Fruit fly (Drosophila melanogaster) whole organism, prepupa: ENCODE data around the gene LysE.

ENCODE experiments used
- Blimp-1 ChIP-seq: fragments of 200-800 bp; sonication (Bioruptor generic); optimal IDR thresholded peaks from 3 replicates; lab custom pipeline; 2017; ENCODE audit warnings: missing biosample characterization, missing genetic modification characterization, mild to moderate bottlenecking, moderate library complexity, missing genetic modification reagents
- CG10631 ChIP-seq: fragments of 200-800 bp; sonication (Bioruptor generic); optimal IDR thresholded peaks from 2 replicates; lab custom pipeline; 2016; ENCODE audit warnings: missing biosample characterization, missing genetic modification characterization
- CG10669 ChIP-seq: fragments of 200-800 bp; sonication (Bioruptor generic); optimal IDR thresholded peaks from 3 replicates; lab custom pipeline; 2018; ENCODE audit warnings: missing biosample characterization, mild to moderate bottlenecking, missing genetic modification characterization, moderate library complexity
- CG11294 ChIP-seq: fragments of 200-800 bp; sonication (Bioruptor generic); IDR thresholded peaks from 2 replicates; pipeline ENCODE4 v1.3.6; 2022; ENCODE audit warnings: missing biosample characterization, missing genetic modification characterization
- CG11762 ChIP-seq: fragments of 200-800 bp; sonication (Bioruptor generic); optimal IDR thresholded peaks from 3 replicates; lab custom pipeline; 2016; ENCODE audit warnings: missing biosample characterization, missing genetic modification characterization; ENCODE audit not compliant: insufficient read depth
- CG1621 ChIP-seq: fragments of 200-800 bp; sonication (Bioruptor generic); optimal IDR thresholded peaks from 3 replicates; lab custom pipeline; 2018; ENCODE audit warnings: missing biosample characterization, mild to moderate bottlenecking, missing genetic modification characterization
- CG16779 ChIP-seq: fragments of 200-800 bp; sonication (Bioruptor generic); optimal IDR thresholded peaks from 3 replicates; lab custom pipeline; 2017; ENCODE audit warnings: missing biosample characterization, mild to moderate bottlenecking, missing genetic modification characterization
- CG3032 ChIP-seq: fragments of 200-800 bp; optimal IDR thresholded peaks from 2 replicates; lab custom pipeline; 2019; ENCODE audit warnings: missing biosample characterization, mild to moderate bottlenecking, missing genetic modification characterization, moderate library complexity
- CG31627 ChIP-seq: fragments of 200-800 bp; sonication (Bioruptor generic); optimal IDR thresholded peaks from 3 replicates; lab custom pipeline; 2016; ENCODE audit warnings: missing biosample characterization, missing genetic modification characterization
- CG32006 ChIP-seq: fragments of 200-800 bp; sonication (Bioruptor generic); optimal IDR thresholded peaks from 3 replicates; lab custom pipeline; 2017; ENCODE audit warnings: missing biosample characterization, mild to moderate bottlenecking, missing genetic modification characterization
- CG34406 ChIP-seq: fragments of 200-800 bp; sonication (Bioruptor generic); optimal IDR thresholded peaks from 3 replicates; lab custom pipeline; 2016; ENCODE audit warnings: missing biosample characterization, missing genetic modification characterization
- CG3919 ChIP-seq: fragments of 200-800 bp; sonication (Bioruptor generic); optimal IDR thresholded peaks from 3 replicates; lab custom pipeline; 2016; ENCODE audit warnings: missing biosample characterization, missing genetic modification characterization
- CG6163 ChIP-seq: fragments of 200-800 bp; sonication (Bioruptor generic); IDR thresholded peaks from 3 replicates; pipeline ENCODE4 v1.3.6; 2022; ENCODE audit warnings: missing biosample characterization, missing genetic modification characterization
- CG6276 ChIP-seq: fragments of 200-800 bp; sonication (Bioruptor generic); optimal IDR thresholded peaks from 2 replicates; lab custom pipeline; 2017; ENCODE audit warnings: missing biosample characterization, mild to moderate bottlenecking, missing genetic modification characterization
- CG6792 ChIP-seq: fragments of 200-800 bp; sonication (Bioruptor generic); optimal IDR thresholded peaks from 3 replicates; lab custom pipeline; 2016; ENCODE audit warnings: missing biosample characterization, missing genetic modification characterization
- CG6808 ChIP-seq: fragments of 200-800 bp; sonication (Bioruptor generic); optimal IDR thresholded peaks from 3 replicates; lab custom pipeline; 2017; ENCODE audit warnings: missing biosample characterization, missing genetic modification characterization, mild to moderate bottlenecking, moderate library complexity, missing genetic modification reagents
- CG6854 ChIP-seq: fragments of 200-800 bp; sonication (Bioruptor generic); optimal IDR thresholded peaks from 2 replicates; lab custom pipeline; 2017; ENCODE audit warnings: missing biosample characterization, mild to moderate bottlenecking, missing genetic modification characterization
- CG7368 ChIP-seq: fragments of 200-800 bp; sonication (Bioruptor generic); optimal IDR thresholded peaks from 3 replicates; lab custom pipeline; 2016; ENCODE audit warnings: missing biosample characterization, missing genetic modification characterization
- CG8119 ChIP-seq: fragments of 200-800 bp; sonication (Bioruptor generic); IDR thresholded peaks from 3 replicates; pipeline ENCODE4 v1.3.6; 2022; ENCODE audit warnings: missing biosample characterization, missing genetic modification characterization
- CG8319 ChIP-seq: fragments of 200-800 bp; sonication (Bioruptor generic); optimal IDR thresholded peaks from 3 replicates; lab custom pipeline; 2016; ENCODE audit warnings: missing biosample characterization, missing genetic modification characterization
- CG8632 ChIP-seq: fragments of 200-800 bp; sonication (Bioruptor generic); optimal IDR thresholded peaks from 3 replicates; lab custom pipeline; 2016; ENCODE audit warnings: missing biosample characterization, missing genetic modification characterization
- CG9139 ChIP-seq: fragments of 200-800 bp; sonication (Bioruptor generic); optimal IDR thresholded peaks from 3 replicates; lab custom pipeline; 2017; ENCODE audit warnings: missing biosample characterization, mild to moderate bottlenecking, missing genetic modification characterization
- Eip75B ChIP-seq: fragments of 200-800 bp; sonication (Bioruptor generic); optimal IDR thresholded peaks from 3 replicates; lab custom pipeline; 2016; ENCODE audit warnings: missing biosample characterization, missing genetic modification characterization
- Eip78C ChIP-seq: fragments of 200-800 bp; sonication (Bioruptor generic); peaks from one replicate; lab custom pipeline; 2016; ENCODE audit warnings: missing biosample characterization, missing genetic modification characterization
- Eip93F ChIP-seq: fragments of 200-800 bp; sonication (Bioruptor generic); optimal IDR thresholded peaks from 2 replicates; lab custom pipeline; 2016; ENCODE audit warnings: missing biosample characterization, mild to moderate bottlenecking, missing genetic modification characterization
- Gug ChIP-seq: fragments of 200-800 bp; sonication (Bioruptor generic); IDR thresholded peaks from 2 replicates; pipeline ENCODE4 v1.3.6; 2022; ENCODE audit warnings: missing biosample characterization, missing genetic modification characterization
- Hr38 ChIP-seq: sonication (Bioruptor generic); optimal IDR thresholded peaks from 2 replicates; lab custom pipeline; 2016; ENCODE audit warnings: missing biosample characterization, missing genetic modification characterization
- Hr39 ChIP-seq: fragments of 200-800 bp; sonication (Bioruptor generic); optimal IDR thresholded peaks from 2 replicates; lab custom pipeline; 2016; ENCODE audit warnings: missing biosample characterization, missing genetic modification characterization
- Met ChIP-seq: fragments of 200-800 bp; sonication (Bioruptor generic); optimal IDR thresholded peaks from 3 replicates; lab custom pipeline; 2016; ENCODE audit warnings: missing biosample characterization, missing genetic modification characterization
- Smox ChIP-seq: fragments of 200-800 bp; sonication (Bioruptor generic); optimal IDR thresholded peaks from 3 replicates; lab custom pipeline; 2016; ENCODE audit warnings: missing biosample characterization, missing genetic modification characterization
- Sox102F ChIP-seq: fragments of 200-800 bp; sonication (Bioruptor generic); optimal IDR thresholded peaks from 2 replicates; lab custom pipeline; 2016; ENCODE audit warnings: missing biosample characterization, mild to moderate bottlenecking, missing genetic modification characterization
- achi ChIP-seq: fragments of 200-800 bp; sonication (Bioruptor generic); optimal IDR thresholded peaks from 3 replicates; lab custom pipeline; 2016; ENCODE audit warnings: missing biosample characterization, missing genetic modification characterization
- acj6 ChIP-seq: fragments of 200-800 bp; sonication (Bioruptor generic); optimal IDR thresholded peaks from 3 replicates; lab custom pipeline; 2016; ENCODE audit warnings: missing biosample characterization, missing genetic modification characterization
- cyc ChIP-seq: fragments of 200-800 bp; sonication (Bioruptor generic); optimal IDR thresholded peaks from 3 replicates; lab custom pipeline; 2016; ENCODE audit warnings: missing biosample characterization, missing genetic modification characterization
- dac ChIP-seq: fragments of 200-800 bp; sonication (Bioruptor generic); optimal IDR thresholded peaks from 2 replicates; lab custom pipeline; 2017; ENCODE audit warnings: missing biosample characterization, mild to moderate bottlenecking, missing genetic modification characterization
- dsx ChIP-seq: fragments of 200-800 bp; optimal IDR thresholded peaks from 3 replicates; lab custom pipeline; 2019; ENCODE audit warnings: missing biosample characterization, mild to moderate bottlenecking, missing genetic modification characterization, moderate library complexity; ENCODE audit not compliant: poor library complexity, severe bottlenecking
- eg ChIP-seq: fragments of 200-800 bp; sonication (Bioruptor generic); IDR thresholded peaks from 3 replicates; pipeline ENCODE4 v1.3.6; 2022; ENCODE audit warnings: missing biosample characterization, missing genetic modification characterization
- esn ChIP-seq: fragments of 200-800 bp; sonication (Bioruptor generic); optimal IDR thresholded peaks from 2 replicates; lab custom pipeline; 2016; ENCODE audit warnings: missing biosample characterization, mild to moderate bottlenecking, missing genetic modification characterization, moderate library complexity
- fd59A ChIP-seq: fragments of 200-800 bp; sonication (Bioruptor generic); optimal IDR thresholded peaks from 2 replicates; lab custom pipeline; 2017; ENCODE audit warnings: missing biosample characterization, mild to moderate bottlenecking, missing genetic modification characterization, missing genetic modification reagents
- fd85E ChIP-seq: fragments of 200-800 bp; sonication (Bioruptor generic); optimal IDR thresholded peaks from 3 replicates; lab custom pipeline; 2016; ENCODE audit warnings: missing biosample characterization, missing genetic modification characterization
- fkh ChIP-seq: fragments of 200-800 bp; sonication (Bioruptor generic); optimal IDR thresholded peaks from 3 replicates; lab custom pipeline; 2017; ENCODE audit warnings: missing biosample characterization, mild to moderate bottlenecking, missing genetic modification characterization, moderate library complexity
- net ChIP-seq: fragments of 200-800 bp; sonication (Bioruptor generic); optimal IDR thresholded peaks from 3 replicates; lab custom pipeline; 2016; ENCODE audit warnings: missing biosample characterization, missing genetic modification characterization
- pdm3 ChIP-seq: fragments of 200-800 bp; sonication (Bioruptor generic); optimal IDR thresholded peaks from 3 replicates; lab custom pipeline; 2016; ENCODE audit warnings: missing biosample characterization, missing genetic modification characterization
- salr ChIP-seq, 2 experiments: fragments of 200-800 bp; sonication (Bioruptor generic); optimal IDR thresholded peaks; 3 replicates each; lab custom pipeline; 2016 to 2018; ENCODE audit warnings: missing biosample characterization in 2 of 2, missing genetic modification characterization in 2 of 2, mild to moderate bottlenecking in 1 of 2
- spab ChIP-seq: fragments of 200-800 bp; sonication (Bioruptor generic); optimal IDR thresholded peaks from 2 replicates; lab custom pipeline; 2017; ENCODE audit warnings: missing biosample characterization, mild to moderate bottlenecking, missing genetic modification characterization, missing genetic modification reagents
- ss ChIP-seq, 2 experiments: fragments of 200-800 bp; sonication (Bioruptor generic); optimal IDR thresholded peaks; 2 replicates in 1 of 2; 3 replicates in 1 of 2; lab custom pipeline; 2017 to 2018; ENCODE audit warnings: mild to moderate bottlenecking in 2 of 2, missing biosample characterization in 2 of 2, missing genetic modification characterization in 2 of 2, moderate library complexity in 1 of 2
- svp ChIP-seq: fragments of 200-800 bp; sonication (Bioruptor generic); peaks from one replicate; lab custom pipeline; 2016; ENCODE audit warnings: missing biosample characterization, missing genetic modification characterization
- topi ChIP-seq: fragments of 200-800 bp; sonication (Bioruptor generic); optimal IDR thresholded peaks from 3 replicates; lab custom pipeline; 2016; ENCODE audit warnings: missing biosample characterization, missing genetic modification characterization
- vri ChIP-seq: fragments of 200-800 bp; sonication (Bioruptor generic); optimal IDR thresholded peaks from 3 replicates; lab custom pipeline; 2016; ENCODE audit warnings: missing biosample characterization, mild to moderate bottlenecking, missing genetic modification characterization

The LysE gene

DNA sequence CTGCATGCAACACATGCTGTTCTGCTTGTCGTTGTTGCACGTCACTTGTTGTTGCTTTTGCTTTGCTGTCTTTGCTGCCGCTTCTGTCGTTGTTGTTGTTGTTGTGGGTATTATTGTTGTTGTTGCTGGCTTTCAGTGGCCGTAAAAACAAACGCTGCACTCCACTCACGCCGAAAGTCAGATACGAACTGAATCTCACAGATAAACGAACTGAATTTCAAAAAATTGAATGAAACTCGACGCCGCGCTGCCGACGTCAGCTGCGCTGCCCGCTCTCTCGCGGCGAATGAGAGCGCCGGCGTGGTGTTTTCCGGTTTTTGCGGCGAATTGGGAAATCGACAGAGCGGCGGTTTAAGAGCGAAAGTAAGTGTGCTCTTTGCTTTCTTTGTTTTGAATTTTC lies 35.5 kb upstream of the LysE start, which contains the start of gene bab2 (continued):
- no peak for TF ChIP-seq CG6792 (GFP tag; lab: Kevin White, UChicago)
- no peak for TF ChIP-seq CG7368 (GFP tag; lab: Kevin White, UChicago)
- TF ChIP-seq spab (GFP tag; lab: Kevin White, UChicago) = no peak
- TF ChIP-seq Eip93F (GFP tag; lab: Kevin White, UChicago) = no peak
- TF ChIP-seq CG8632 (GFP tag; lab: Kevin White, UChicago) = no peak
- TF ChIP-seq Sox102F (GFP tag; lab: Kevin White, UChicago) = no peak
- TF ChIP-seq CG10669 (GFP tag; lab: Kevin White, UChicago) = no peak
- no peak for TF ChIP-seq net (GFP tag; lab: Kevin White, UChicago)
- TF ChIP-seq CG31627 (GFP tag; lab: Kevin White, UChicago) = no peak
- TF ChIP-seq Met (GFP tag; lab: Kevin White, UChicago) = no peak
- TF ChIP-seq Eip78C (GFP tag; lab: Kevin White, UChicago) = no peak

DNA sequence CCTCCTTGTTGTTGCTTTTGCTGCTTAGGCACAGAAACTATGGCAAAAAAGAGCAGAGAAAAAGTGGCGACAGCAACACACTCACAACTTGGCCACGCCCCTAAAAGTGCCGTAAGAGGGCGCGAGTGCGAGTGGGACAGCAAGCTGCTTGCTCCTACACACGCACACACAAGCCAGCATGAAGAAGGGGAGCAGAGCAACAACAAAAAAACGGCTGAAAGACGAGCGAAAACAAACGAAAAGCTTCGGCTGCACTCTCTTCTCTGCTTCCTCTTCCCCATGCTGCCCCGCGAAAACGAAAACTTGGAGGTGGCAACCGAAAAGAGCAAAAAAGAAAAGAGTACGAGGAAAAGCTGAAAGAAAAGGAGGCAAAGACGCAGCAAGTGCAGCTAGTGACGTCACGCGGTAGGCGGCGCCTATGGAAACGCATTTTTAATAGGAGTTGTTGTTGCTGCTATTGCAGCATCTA lies 34.5 kb upstream of the LysE start:
- TF ChIP-seq salr (GFP tag; optimal IDR thresholded peaks at IDR 0.05; lab: Kevin White, UChicago) (peak; percentile 60 to 65), cyc (GFP tag; lab: Kevin White, UChicago) (no peak), vri (GFP tag; lab: Kevin White, UChicago) (peak; percentile 8), acj6 (GFP tag; lab: Kevin White, UChicago) (no peak), CG11294 (GFP tag; lab: Robert Waterston, UW) (0 out of 2 replicates have a peak, but pooled peaks have one; percentile 33), fd59A (peak; percentile 69), Blimp-1 (no peak), fd85E (no peak), CG6163 (GFP tag; lab: Robert Waterston, UW) (peak; percentile 86), topi (GFP tag; lab: Kevin White, UChicago) (no peak), CG1621 (tag; lab: Kevin White, UChicago) (peak; percentile 65), Sox102F (GFP tag; lab: Kevin White, UChicago) (no peak), CG11762 (GFP tag; lab: Kevin White, UChicago) (peak; percentile 5), Hr39 (GFP tag; lab: Kevin White, UChicago) (no peak), CG8632 (GFP tag; lab: Kevin White, UChicago) (peak; percentile 19), Hr38 (GFP tag; lab: Kevin White, UChicago) (no peak), CG6808 (GFP tag; lab: Kevin White, UChicago) (peak; percentile 80), pdm3 (peak; percentile 11), CG6276 (GFP tag; lab: Kevin White, UChicago) (peak; percentile 43), CG3919 (GFP tag; lab: Kevin White, UChicago) (peak; percentile 57), CG8119 (GFP tag; lab: Robert Waterston, UW) (peak; percentile 78), CG6792 (GFP tag; lab: Kevin White, UChicago) (peak; percentile 26), svp (no peak), CG6854 (no peak), CG3032 (tag; lab: Kevin White, UChicago) (peak; percentile 69), Gug (peak; percentile 57), dac (GFP tag; lab: Kevin White, UChicago) (peak; percentile 75), esn (GFP tag; lab: Kevin White, UChicago) (peak; percentile 10), CG32006 (peak; percentile 76), CG10631 (GFP tag; lab: Kevin White, UChicago) (no peak), CG10669 (GFP tag; lab: Kevin White, UChicago) (peak; percentile 61), Eip75B (GFP tag; lab: Kevin White, UChicago) (peak; percentile 42), achi (GFP tag; lab: Kevin White, UChicago) (peak; percentile 20), CG34406 (GFP tag; lab: Kevin White, UChicago) (peak; percentile 27), fkh (GFP tag; lab: Kevin White, UChicago) (peak; percentile 7), ss (GFP tag; optimal IDR thresholded peaks at IDR 0.05; lab: Kevin White, UChicago) (peak; percentile 82 to 84), Eip78C (GFP tag; lab: Kevin White, UChicago) (peak; percentile 68), CG9139 (no peak), CG8319 (GFP tag; lab: Kevin White, UChicago) (no peak), eg (GFP tag; lab: Robert Waterston, UW) (peak; percentile 75), Smox (no peak), dsx (GFP tag; lab: Kevin White, UChicago) (peak; percentile 72), Eip93F (GFP tag; lab: Kevin White, UChicago) (no peak), CG16779 (tag; lab: Kevin White, UChicago) (peak; percentile 27)
